Fruit fly (Drosophila melanogaster): Measurements from ENCODE around the gene Fam92.

The Fam92 gene

DNA sequence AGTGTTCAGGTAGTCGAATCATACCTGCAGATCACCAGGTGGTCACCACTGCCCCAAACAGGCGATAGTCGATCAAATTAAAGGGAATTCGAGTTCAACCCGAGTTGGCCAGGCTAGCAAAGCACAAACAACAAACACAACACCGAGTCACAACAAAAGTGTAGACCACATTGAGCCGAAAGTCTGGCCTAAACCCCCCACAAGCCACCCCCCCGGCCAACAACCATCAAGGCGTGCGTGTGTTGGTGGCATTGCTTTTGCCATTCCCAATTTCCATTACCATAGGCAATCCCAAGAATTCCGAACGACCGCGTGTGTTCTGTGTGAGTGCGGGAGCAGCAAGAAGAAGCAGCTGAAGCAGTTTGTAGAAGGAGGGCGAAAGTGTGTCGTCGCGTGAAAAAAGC lies 9.8 kb downstream of the Fam92 start, which contains the start of gene SC35:
TSS of gene SC35 (minus strand) at position 131 of the 404 bp plus-strand sequence.
- no peak for TF ChIP-seq CG17801 (GFP tag; optimal IDR thresholded peaks at IDR 0.05; ENCODE audit: partially characterized antibody)

DNA sequence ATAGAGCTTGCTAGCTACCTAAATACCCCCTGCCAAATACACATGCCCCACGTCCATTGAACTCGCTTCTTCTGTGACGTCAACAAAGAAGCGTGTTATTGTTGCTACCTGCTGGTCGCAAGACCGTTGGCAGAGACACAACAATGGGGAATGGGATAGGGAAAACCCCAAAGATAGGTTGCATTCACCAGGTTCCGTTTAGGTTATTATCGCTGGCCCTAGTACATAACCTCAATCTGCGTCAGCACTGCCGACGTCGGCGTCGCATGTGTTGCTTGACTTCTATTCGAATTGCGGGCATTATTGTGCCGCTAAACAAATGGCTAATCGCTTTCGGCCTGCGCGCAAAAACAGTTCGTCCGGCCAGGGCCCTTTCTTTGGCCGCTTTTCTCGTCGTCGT lies 10.7 kb downstream of the Fam92 start:
- no peak for TF ChIP-seq CG17801 (GFP tag; optimal IDR thresholded peaks at IDR 0.05; ENCODE audit: partially characterized antibody)

- TF ChIP-seq CG17801 (GFP tag; optimal IDR thresholded peaks at IDR 0.05; ENCODE audit: partially characterized antibody) = no peak
Measured at dm6 chr2L:12435976-12436771, 11.5 kb downstream of the Fam92 start.

dm6 chr2L:12445743-12446142 lies 21.0 kb downstream of the Fam92 start, which contains the start of gene Oatp33Ea:
Gene Oatp33Ea, minus strand, starts transcription at chr2L:12445924.
- TF ChIP-seq CG17801 (GFP tag; optimal IDR thresholded peaks at IDR 0.05; ENCODE audit: partially characterized antibody) = no peak

DNA sequence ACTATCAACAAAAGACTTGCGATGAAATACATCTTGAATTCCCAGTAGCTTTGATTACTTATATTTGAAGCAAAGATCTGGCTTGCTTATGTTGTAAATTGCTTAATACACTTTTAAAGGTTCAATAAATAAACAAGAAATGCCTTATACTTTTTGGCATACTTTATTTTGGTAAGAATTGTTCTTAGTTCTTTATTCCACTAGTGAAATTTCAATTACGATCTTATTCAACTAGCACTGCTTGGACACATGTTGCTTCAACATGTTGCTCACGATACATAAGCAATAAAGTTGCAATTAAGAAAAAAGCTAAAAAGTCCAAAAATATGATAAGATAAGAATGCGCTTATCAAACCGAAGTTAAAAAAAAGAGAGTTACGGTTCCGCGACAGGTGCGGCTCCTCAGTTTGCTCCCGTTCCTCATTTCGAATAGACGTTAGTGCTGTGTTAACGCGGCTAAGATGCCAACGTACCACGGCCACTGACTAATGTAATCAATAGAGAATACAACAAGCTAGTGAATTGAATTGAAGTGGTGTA lies 23.4 kb downstream of the Fam92 start, which contains the start of the genes CG5421 and Oatp33Eb:
TSS of gene CG5421 (minus strand) at position 51 of the 540 bp plus-strand sequence.
TSS of gene Oatp33Eb (plus strand) at position 403 of the 540 bp plus-strand sequence.
- no peak for TF ChIP-seq CG17801 (GFP tag; optimal IDR thresholded peaks at IDR 0.05; ENCODE audit: partially characterized antibody)

dm6 chr2L:12453192-12453800 lies 28.6 kb downstream of the Fam92 start, which contains the start of gene CG5418:
Gene CG5418, minus strand, starts transcription at chr2L:12453242.
- no peak for TF ChIP-seq CG17801 (GFP tag; optimal IDR thresholded peaks at IDR 0.05; ENCODE audit: partially characterized antibody)

DNA sequence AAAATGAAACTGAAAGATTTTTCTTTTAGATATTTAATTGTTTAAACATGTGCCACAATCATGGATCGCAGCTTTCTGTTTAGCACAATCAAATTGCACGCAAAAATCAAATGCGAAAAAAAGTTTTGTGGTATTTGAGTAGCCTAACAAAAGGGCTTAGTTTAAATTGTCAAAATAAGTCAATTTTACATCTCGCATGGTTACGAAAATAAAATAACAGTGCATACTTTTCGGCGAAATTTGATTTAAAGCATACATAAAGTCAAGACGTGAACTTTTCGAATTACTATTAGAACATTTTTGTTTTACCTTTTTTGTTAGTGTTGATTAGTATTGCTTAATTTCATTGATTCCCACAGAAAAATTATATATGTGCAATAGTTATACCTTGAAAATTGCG lies 30.3 kb downstream of the Fam92 start:
- TF ChIP-seq CG17801 (GFP tag; optimal IDR thresholded peaks at IDR 0.05; ENCODE audit: partially characterized antibody) = peak; percentile 23

dm6 chr2L:12455750-12456149 lies 31.0 kb downstream of the Fam92 start:
- TF ChIP-seq CG17801 (GFP tag; optimal IDR thresholded peaks at IDR 0.05; ENCODE audit: partially characterized antibody) = no peak

dm6 chr2L:12457201-12457600 lies 32.5 kb downstream of the Fam92 start:
- no peak for TF ChIP-seq CG17801 (GFP tag; optimal IDR thresholded peaks at IDR 0.05; ENCODE audit: partially characterized antibody)

- TF ChIP-seq CG17801 (GFP tag; optimal IDR thresholded peaks at IDR 0.05; ENCODE audit: partially characterized antibody) = no peak
Measured at dm6 chr2L:12457715-12458114, 33.0 kb downstream of the Fam92 start.

DNA sequence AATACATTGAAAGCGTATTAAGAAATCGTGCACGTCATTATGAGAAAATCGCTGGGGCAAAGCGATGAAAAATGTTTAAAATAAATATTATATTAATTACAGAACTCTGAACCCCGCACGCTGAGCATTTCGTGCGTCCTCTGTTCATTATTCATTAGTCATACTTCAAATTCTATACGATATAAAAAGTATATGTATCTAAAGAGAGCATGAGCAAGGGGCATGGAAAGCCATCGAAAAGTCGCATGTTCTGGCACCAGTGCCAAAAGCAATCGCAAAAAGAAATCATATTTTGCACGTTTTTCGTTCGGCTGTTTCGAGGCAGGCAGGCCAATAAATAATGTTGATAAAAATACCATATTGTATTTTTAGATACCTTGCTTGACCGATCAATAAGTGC lies 34.5 kb downstream of the Fam92 start:
- no peak for TF ChIP-seq CG17801 (GFP tag; optimal IDR thresholded peaks at IDR 0.05; ENCODE audit: partially characterized antibody)

DNA sequence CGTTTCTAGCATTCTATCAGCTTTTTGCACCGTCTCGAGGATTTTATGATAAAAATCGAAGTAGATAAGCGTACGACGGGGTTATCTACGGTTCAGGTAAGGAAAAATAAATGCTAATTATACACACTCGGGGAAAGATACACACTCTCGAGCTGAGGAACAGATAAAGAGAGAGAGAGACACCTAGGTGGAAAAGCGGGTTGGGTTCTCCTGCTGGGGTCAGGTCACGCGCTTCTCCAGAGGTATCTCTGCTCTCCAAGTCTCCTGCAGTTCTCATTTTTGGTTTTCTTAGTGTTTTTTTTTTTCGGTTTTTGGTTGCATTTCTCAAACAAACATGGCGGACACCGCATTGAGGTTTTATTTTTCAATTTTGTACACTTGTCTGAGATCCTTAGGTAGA lies 35.1 kb downstream of the Fam92 start:
- no peak for TF ChIP-seq CG17801 (GFP tag; optimal IDR thresholded peaks at IDR 0.05; ENCODE audit: partially characterized antibody)

dm6 chr2L:12460767-12461739 lies 36.3 kb downstream of the Fam92 start:
- peak; percentile 31 for TF ChIP-seq CG17801 (GFP tag; optimal IDR thresholded peaks at IDR 0.05; ENCODE audit: partially characterized antibody)

DNA sequence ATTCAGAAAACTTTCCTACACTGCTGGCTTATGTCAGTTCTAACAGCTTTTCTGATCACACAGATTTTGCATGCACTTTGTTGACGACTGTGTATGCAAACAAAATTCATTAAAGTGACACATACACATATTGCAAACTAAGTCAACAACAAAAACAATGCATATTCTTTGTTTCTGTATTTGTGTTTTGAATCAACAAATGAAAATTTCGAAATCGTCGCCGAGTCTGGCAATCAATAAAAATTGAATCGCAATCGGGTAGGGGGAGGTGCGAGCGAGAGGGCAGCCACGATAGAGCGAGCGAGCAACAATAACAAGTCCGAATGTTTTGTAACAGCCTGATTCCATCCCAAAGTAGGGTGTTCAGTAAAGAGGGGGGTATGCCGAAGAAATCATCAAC lies 38.3 kb downstream of the Fam92 start:
- no peak for TF ChIP-seq CG17801 (GFP tag; optimal IDR thresholded peaks at IDR 0.05; ENCODE audit: partially characterized antibody)

DNA sequence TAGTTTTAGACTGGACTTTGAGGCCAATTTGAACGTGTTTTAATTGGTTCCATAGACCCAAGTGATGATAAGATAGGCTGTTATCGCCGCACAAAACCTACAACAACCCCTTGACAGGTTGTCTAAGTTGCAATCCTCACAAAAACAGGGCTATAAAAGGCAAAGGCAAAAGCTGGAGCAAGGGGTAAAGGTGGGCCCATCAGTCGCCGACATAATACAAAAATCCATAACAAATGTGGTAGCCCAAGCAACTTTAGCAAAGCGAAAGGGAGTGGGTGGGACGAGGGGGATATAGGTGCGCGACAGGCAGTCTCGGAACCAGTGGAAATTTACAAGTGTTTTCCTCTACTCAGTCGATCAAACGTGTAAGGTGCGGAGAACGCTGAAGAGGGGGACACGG lies 39.4 kb downstream of the Fam92 start:
- no peak for TF ChIP-seq CG17801 (GFP tag; optimal IDR thresholded peaks at IDR 0.05; ENCODE audit: partially characterized antibody)

Data from ovary, adult (tissue).